Worm (Caenorhabditis elegans) whole organism, late embryonic: ENCODE measurements around the gene T20D4.11.
"Not testable (repeated sequence)": the region's sequence is repeated elsewhere in the genome, so short reads cannot be mapped to it uniquely, and the experiment has no call there.

Experiments used
- nhr-11 ChIP-seq: fragments of 150-350 bp; optimal IDR thresholded peaks from 2 replicates; lab custom pipeline; 2014; ENCODE audit warnings: missing biosample characterization, missing genetic modification characterization
- rnt-1 ChIP-seq: sonication (generic microtip); optimal IDR thresholded peaks from 2 replicates; lab custom pipeline; 2016; ENCODE audit warnings: missing genetic modification characterization, missing compliant biosample characterization
- sox-4 ChIP-seq: sonication (generic microtip); optimal IDR thresholded peaks from 2 replicates; lab custom pipeline; 2017; ENCODE audit warnings: mild to moderate bottlenecking, missing genetic modification characterization, inconsistent platforms, missing compliant biosample characterization

ce11 chrV:3399952-3400351, 1.5 kb downstream of the T20D4.11 start, which contains the start of gene T20D4.10:
- not testable (repeated sequence) for TF ChIP-seq sox-4, nhr-11, rnt-1 (tag; lab: Kevin White, UChicago)
